Worm (Caenorhabditis elegans) whole organism, early embryonic: ENCODE results near the gene aqp-1.

Experiments used
- B0310.2 ChIP-seq: sonication (generic microtip); optimal IDR thresholded peaks from 2 replicates; lab custom pipeline; 2016; ENCODE audit warnings: mild to moderate bottlenecking, missing genetic modification characterization, missing compliant biosample characterization
- F13C5.2 ChIP-seq: sonication (generic microtip); optimal IDR thresholded peaks from 2 replicates; lab custom pipeline; 2017; ENCODE audit warnings: mild to moderate bottlenecking, missing genetic modification characterization, inconsistent platforms, missing compliant biosample characterization
- aly-1 ChIP-seq: sonication (generic microtip); optimal IDR thresholded peaks from 2 replicates; lab custom pipeline; 2016; ENCODE audit warnings: missing genetic modification characterization, missing compliant biosample characterization
- ama-1 ChIP-seq: fragments of 150-350 bp; optimal IDR thresholded peaks from 2 replicates; lab custom pipeline; 2014
- ceh-13 ChIP-seq: fragments of 200-800 bp; sonication (Bioruptor generic); optimal IDR thresholded peaks from 2 replicates; lab custom pipeline; 2018; ENCODE audit warnings: mild to moderate bottlenecking, missing genetic modification characterization, missing compliant biosample characterization
- ceh-36 ChIP-seq: sonication (generic microtip); optimal IDR thresholded peaks from 2 replicates; lab custom pipeline; 2016; ENCODE audit warnings: missing genetic modification characterization, inconsistent platforms, missing compliant biosample characterization
- ets-7 ChIP-seq: sonication (generic microtip); optimal IDR thresholded peaks from 2 replicates; lab custom pipeline; 2016; ENCODE audit warnings: missing genotype, missing genetic modification characterization, missing compliant biosample characterization
- flt-1 ChIP-seq: fragments of 200-800 bp; sonication (Bioruptor generic); IDR thresholded peaks from 2 replicates; pipeline ENCODE4 v1.3.6; 2022; ENCODE audit warnings: missing genetic modification characterization, missing compliant biosample characterization
- hmbx-1 ChIP-seq: sonication (generic microtip); optimal IDR thresholded peaks from 2 replicates; lab custom pipeline; 2016; ENCODE audit warnings: mild to moderate bottlenecking, missing genetic modification characterization, missing compliant biosample characterization
- hmg-4 ChIP-seq: fragments of 200-800 bp; sonication (Bioruptor generic); optimal IDR thresholded peaks from 2 replicates; lab custom pipeline; 2018; ENCODE audit warnings: mild to moderate bottlenecking, missing genetic modification characterization, missing compliant biosample characterization
- hnd-1 ChIP-seq: sonication (generic microtip); optimal IDR thresholded peaks from 2 replicates; lab custom pipeline; 2016; ENCODE audit warnings: missing genetic modification characterization, missing compliant biosample characterization
- pes-1 ChIP-seq: fragments of 200-800 bp; sonication (Bioruptor generic); IDR thresholded peaks from 2 replicates; pipeline ENCODE4 v1.3.6; 2022; ENCODE audit warnings: missing genetic modification reagents, missing genetic modification characterization, missing compliant biosample characterization
- scrt-1 ChIP-seq: fragments of 200-800 bp; sonication (Bioruptor generic); IDR thresholded peaks from 2 replicates; pipeline ENCODE4 v1.3.6; 2022; ENCODE audit warnings: missing genetic modification characterization, missing compliant biosample characterization
- sea-1 ChIP-seq: fragments of 200-800 bp; sonication (Bioruptor generic); conservative IDR thresholded peaks from 2 replicates; pipeline ENCODE4 v1.3.6; 2022; ENCODE audit warnings: missing genetic modification characterization, missing compliant biosample characterization
- tbx-11 ChIP-seq: fragments of 200-800 bp; sonication (Bioruptor generic); IDR thresholded peaks from 2 replicates; pipeline ENCODE4 v1.3.6; 2022; ENCODE audit warnings: missing genetic modification characterization, missing compliant biosample characterization
- tbx-37 ChIP-seq: fragments of 200-800 bp; sonication (Bioruptor generic); conservative IDR thresholded peaks from 2 replicates; pipeline ENCODE4 v1.3.6; 2022; ENCODE audit warnings: missing genetic modification reagents, missing genetic modification characterization, missing compliant biosample characterization
- tra-4 ChIP-seq: sonication (generic microtip); optimal IDR thresholded peaks from 2 replicates; lab custom pipeline; 2017; ENCODE audit warnings: missing genetic modification characterization, missing compliant biosample characterization

The aqp-1 gene

DNA sequence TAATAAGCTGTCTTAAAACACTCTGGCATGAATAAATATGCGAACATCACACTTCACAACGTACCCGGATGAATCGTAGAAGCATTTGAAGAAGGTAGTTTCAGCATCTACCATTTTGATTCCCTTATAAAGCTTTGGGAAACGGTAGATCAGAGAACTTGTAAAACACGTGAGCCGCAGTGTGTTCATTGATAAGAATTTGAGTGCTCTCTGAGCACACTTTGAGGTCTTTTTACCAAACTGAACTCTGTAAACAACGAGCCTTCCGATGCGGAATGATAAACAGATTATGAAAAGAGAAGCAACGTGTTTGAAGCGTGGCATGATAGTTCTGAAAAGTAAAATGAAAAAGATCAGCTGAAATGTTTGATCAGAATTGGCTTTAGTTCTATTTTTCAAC lies at the start of gene aqp-1:
Gene aqp-1 (minus strand): TSS at position 102 of the 400 bp plus-strand sequence.
- TF ChIP-seq ama-1 (lab: Kevin White, UChicago) = no peak
- TF ChIP-seq B0310.2 (tag; lab: Kevin White, UChicago) = no peak
- no peak for TF ChIP-seq sea-1 (GFP tag; lab: Robert Waterston, UW)
- TF ChIP-seq F13C5.2 = no peak

DNA sequence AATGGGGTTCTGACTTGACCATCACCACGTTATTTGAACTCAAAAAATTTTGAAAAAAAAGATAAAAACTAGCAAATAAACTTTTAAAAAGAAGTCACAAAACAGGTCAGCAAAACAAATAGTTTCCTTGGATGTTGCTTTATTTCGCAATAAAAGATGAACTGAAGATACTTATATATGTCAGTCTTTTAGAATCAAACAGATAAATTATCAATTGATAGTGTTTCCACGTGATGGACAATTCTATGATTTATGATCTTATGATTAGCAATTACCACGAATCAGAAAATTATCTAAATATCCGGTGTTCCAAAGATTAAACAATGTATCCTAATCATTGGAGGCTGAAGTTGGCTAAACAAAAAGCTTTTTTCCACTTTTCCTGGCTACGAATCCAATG lies 49.6 kb upstream of the aqp-1 start:
- TF ChIP-seq flt-1 (GFP tag; lab: Robert Waterston, UW) = no peak

ce11 chrII:7287140-7287539 lies 49.0 kb upstream of the aqp-1 start:
- no peak for TF ChIP-seq sea-1 (GFP tag; lab: Robert Waterston, UW)
- no peak for TF ChIP-seq ceh-13 (GFP tag; lab: Kevin White, UChicago)
- TF ChIP-seq ceh-36 (tag; lab: Kevin White, UChicago) = no peak
- TF ChIP-seq aly-1 = no peak
- no peak for TF ChIP-seq pes-1
- no peak for TF ChIP-seq ets-7 (tag; lab: Kevin White, UChicago)
- TF ChIP-seq B0310.2 (tag; lab: Kevin White, UChicago) = no peak
- no peak for TF ChIP-seq F13C5.2
- TF ChIP-seq ama-1 (lab: Kevin White, UChicago) = no peak
- no peak for TF ChIP-seq tra-4 (tag; lab: Kevin White, UChicago)
- no peak for TF ChIP-seq tbx-11 (GFP tag; lab: Robert Waterston, UW)
- TF ChIP-seq hmbx-1 (tag; lab: Kevin White, UChicago) = no peak
- no peak for TF ChIP-seq scrt-1 (GFP tag; lab: Robert Waterston, UW)
- TF ChIP-seq hnd-1 = no peak
- TF ChIP-seq tbx-37 (GFP tag; lab: Robert Waterston, UW) = no peak

DNA sequence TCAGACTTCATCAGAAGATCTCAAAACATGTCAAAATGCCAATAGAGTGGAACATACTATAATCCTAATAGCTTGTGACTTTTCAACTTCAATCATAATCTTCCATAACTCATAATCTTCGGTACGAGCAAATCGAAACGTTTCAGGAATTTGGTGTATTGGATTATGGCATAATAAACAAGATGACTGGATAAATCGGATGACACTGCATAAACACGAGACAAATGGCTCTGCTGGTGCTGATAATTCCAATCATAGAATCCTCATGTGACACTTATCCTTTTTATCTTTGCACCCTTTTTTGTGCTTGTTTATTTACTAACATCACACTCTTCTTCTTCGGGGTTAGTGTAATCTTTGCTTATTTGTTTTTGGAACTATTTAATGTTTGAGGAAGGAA lies 44.9 kb upstream of the aqp-1 start:
- TF ChIP-seq hmbx-1 (tag; lab: Kevin White, UChicago) (no peak), hmg-4 (no peak), tbx-11 (GFP tag; lab: Robert Waterston, UW) (no peak), tra-4 (tag; lab: Kevin White, UChicago) (no peak)

ce11 chrII:7280584-7280983 lies 42.4 kb upstream of the aqp-1 start:
- TF ChIP-seq tbx-11 (GFP tag; lab: Robert Waterston, UW) (no peak), tbx-37 (GFP tag; lab: Robert Waterston, UW) (no peak), ceh-36 (tag; lab: Kevin White, UChicago) (no peak), hmbx-1 (tag; lab: Kevin White, UChicago) (no peak), tra-4 (tag; lab: Kevin White, UChicago) (no peak), pes-1 (no peak), ama-1 (lab: Kevin White, UChicago) (no peak), B0310.2 (tag; lab: Kevin White, UChicago) (no peak), ets-7 (tag; lab: Kevin White, UChicago) (no peak), aly-1 (no peak), hmg-4 (no peak), ceh-13 (GFP tag; lab: Kevin White, UChicago) (no peak), flt-1 (GFP tag; lab: Robert Waterston, UW) (no peak), scrt-1 (GFP tag; lab: Robert Waterston, UW) (no peak)

DNA sequence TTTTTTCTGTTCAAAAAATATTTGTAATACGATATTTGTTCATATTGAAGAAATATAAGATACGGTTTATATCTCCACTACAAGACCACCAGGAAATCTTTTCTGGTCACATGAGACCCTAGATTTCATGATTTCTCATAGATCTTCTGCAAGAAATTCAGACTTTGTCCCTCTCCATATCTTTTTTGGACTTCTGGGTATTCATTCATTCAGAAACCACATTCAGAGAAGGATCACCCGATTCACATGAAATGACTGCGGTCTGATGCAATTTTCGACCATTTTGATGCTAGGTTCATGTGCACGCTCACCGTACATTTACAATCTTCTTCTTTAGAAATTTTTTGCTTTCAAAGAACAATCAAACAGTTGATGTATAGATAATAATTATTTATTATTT lies 41.7 kb upstream of the aqp-1 start:
- no peak for TF ChIP-seq pes-1

ce11 chrII:7277925-7278324 lies 39.8 kb upstream of the aqp-1 start:
- TF ChIP-seq aly-1 (no peak), ceh-36 (tag; lab: Kevin White, UChicago) (no peak), flt-1 (GFP tag; lab: Robert Waterston, UW) (no peak), ets-7 (tag; lab: Kevin White, UChicago) (no peak), tbx-37 (GFP tag; lab: Robert Waterston, UW) (no peak), ceh-13 (GFP tag; lab: Kevin White, UChicago) (no peak), pes-1 (no peak), hmbx-1 (tag; lab: Kevin White, UChicago) (no peak), tbx-11 (GFP tag; lab: Robert Waterston, UW) (no peak), sea-1 (GFP tag; lab: Robert Waterston, UW) (no peak), F13C5.2 (no peak), hnd-1 (no peak), hmg-4 (no peak), tra-4 (tag; lab: Kevin White, UChicago) (no peak), ama-1 (lab: Kevin White, UChicago) (no peak), B0310.2 (tag; lab: Kevin White, UChicago) (no peak), scrt-1 (GFP tag; lab: Robert Waterston, UW) (no peak)

ce11 chrII:7277257-7277656 lies 39.1 kb upstream of the aqp-1 start:
- no peak for TF ChIP-seq tbx-37 (GFP tag; lab: Robert Waterston, UW)
- TF ChIP-seq ceh-36 (tag; lab: Kevin White, UChicago) = no peak
- no peak for TF ChIP-seq sea-1 (GFP tag; lab: Robert Waterston, UW)
- TF ChIP-seq B0310.2 (tag; lab: Kevin White, UChicago) = no peak

DNA sequence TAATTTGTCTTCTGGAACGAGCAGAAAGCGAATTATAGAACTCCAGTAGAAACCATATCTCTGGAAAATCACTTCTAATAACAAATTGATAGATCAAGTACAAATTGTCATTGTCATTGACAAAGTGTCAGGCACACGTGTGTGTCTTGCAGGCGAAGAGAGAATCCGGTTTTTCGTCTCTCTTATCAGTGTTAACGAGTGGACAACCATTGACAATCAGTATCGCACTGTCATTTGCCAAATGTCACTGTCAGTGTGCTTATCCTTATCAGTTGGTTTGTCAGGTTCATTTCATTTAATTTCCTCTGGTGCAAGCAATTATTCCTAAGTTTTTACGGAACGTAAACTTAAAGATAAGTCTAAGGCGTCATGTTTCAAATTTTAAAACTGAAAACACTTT lies 35.4 kb upstream of the aqp-1 start:
- TF ChIP-seq hnd-1 (no peak), flt-1 (GFP tag; lab: Robert Waterston, UW) (no peak), tra-4 (tag; lab: Kevin White, UChicago) (no peak), F13C5.2 (no peak), ceh-36 (tag; lab: Kevin White, UChicago) (no peak), sea-1 (GFP tag; lab: Robert Waterston, UW) (no peak), B0310.2 (tag; lab: Kevin White, UChicago) (no peak), ama-1 (lab: Kevin White, UChicago) (no peak), hmg-4 (no peak)
